Fruit fly (Drosophila melanogaster): ENCODE measurements around the gene ttm2.

Gene ttm2

DNA sequence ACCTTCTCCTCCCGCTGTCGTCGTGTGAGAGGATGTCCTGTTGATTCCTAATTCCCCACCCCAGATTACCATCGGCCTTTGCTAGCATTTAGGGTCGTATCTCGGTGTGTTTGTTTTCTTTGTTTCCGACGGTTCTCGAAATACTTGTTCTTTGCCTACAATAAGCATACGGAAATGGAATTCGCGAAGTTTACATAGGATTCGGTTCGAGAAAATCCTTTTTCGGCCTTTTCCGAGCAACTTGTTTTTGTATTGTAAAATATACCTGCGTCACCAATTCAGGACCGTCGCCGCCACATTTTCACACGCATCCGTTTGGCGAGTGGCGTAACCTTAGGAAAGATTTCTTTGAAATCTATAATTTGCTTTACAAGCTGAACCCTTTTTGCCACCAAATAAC lies 23.5 kb downstream of the ttm2 start:
- TF ChIP-seq pad (GFP tag; optimal IDR thresholded peaks at IDR 0.05) (no peak), toe (GFP tag; optimal IDR thresholded peaks at IDR 0.05) (no peak), CG5204 (GFP tag; optimal IDR thresholded peaks at IDR 0.05) (no peak), cnc (optimal IDR thresholded peaks at IDR 0.05) (no peak), CG33017 (tag; optimal IDR thresholded peaks at IDR 0.05) (no peak), tj (GFP tag; optimal IDR thresholded peaks at IDR 0.05) (no peak), Clk (GFP tag; optimal IDR thresholded peaks at IDR 0.05) (no peak)

DNA sequence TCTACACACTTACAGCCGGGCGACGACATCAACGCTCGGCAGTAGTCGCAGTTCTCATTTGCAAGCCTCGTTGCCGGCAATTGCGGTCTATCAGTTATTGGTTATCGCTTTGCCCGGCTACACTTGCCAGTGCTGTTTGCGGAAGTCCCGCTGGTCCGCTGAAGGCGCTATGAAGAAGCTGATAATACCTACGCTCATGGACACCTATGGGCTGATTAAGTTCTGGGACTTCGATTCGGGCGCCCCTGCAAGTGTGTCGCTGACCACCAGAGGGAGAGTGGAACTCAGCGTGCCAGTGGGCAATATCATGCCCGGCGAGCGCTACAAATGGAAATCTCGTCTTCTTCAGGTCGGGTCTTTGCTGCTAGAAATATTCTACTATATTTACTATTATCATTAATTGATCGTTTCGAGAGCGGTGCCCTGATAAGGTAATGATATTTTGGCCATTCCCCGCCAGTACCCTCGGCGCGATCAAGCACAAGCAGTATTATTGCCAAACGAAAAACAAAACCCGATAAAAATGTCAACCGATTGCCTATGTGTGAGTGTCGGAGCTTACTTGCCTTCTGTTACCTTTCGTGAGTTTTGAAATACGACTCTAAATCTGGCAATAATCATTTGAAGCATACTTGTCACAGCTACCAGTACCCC lies 25.1 kb downstream of the ttm2 start:
- TF ChIP-seq cic (GFP tag; optimal IDR thresholded peaks at IDR 0.05) (peak; percentile 38), cnc (optimal IDR thresholded peaks at IDR 0.05) (no peak), tj (GFP tag; optimal IDR thresholded peaks at IDR 0.05) (no peak), CG12768 (GFP tag; optimal IDR thresholded peaks at IDR 0.05) (no peak)

DNA sequence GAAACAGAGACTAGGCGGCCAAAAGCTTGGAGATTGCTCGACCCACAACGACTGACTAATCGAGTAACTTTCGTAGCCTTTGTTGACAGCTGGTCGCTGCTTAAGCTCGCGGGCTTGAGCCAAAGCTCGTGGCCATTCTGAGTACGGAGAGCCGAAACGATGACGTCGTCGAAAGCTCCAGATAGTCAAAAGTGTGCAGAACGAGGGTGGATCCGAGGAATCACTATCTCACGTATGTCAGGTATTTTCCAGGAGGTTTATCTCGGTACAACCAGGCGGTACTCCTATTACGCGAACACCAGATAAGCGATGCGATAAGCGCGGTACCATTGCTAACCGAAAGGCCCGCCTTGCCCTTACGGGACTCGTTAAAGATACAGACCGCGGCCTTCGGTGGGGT lies 36.7 kb downstream of the ttm2 start:
- TF ChIP-seq CG33017 (tag; optimal IDR thresholded peaks at IDR 0.05) (peak; percentile 23), CG1620 (GFP tag; optimal IDR thresholded peaks at IDR 0.05) (no peak), Clk (GFP tag; optimal IDR thresholded peaks at IDR 0.05) (no peak), cic (GFP tag; optimal IDR thresholded peaks at IDR 0.05) (peak; percentile 82), CG12768 (GFP tag; optimal IDR thresholded peaks at IDR 0.05) (peak; percentile 23), Hr96 (GFP tag; optimal IDR thresholded peaks at IDR 0.05) (no peak), bab1 (GFP tag; optimal IDR thresholded peaks at IDR 0.05) (peak; percentile 20), CG7101 (tag; optimal IDR thresholded peaks at IDR 0.05) (peak; percentile 2)

DNA sequence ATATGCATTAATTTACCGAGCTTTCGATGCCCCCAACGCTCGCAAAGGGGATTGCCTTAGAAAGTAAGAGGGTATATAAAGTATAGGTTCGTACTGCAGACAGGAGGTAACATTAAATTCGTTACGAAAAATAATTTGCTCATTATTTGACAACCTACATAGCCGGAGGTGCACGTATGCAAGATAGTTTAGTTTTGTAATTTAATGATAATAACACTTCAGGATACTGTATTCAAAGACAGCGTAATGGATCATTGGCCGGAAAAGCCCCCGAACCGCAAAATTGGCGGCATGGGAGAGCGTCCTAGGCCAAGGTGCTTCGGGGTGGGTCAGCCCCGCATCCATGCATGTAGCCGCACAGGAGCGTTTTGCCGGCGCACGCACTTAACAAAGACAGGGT lies 37.4 kb downstream of the ttm2 start:
- TF ChIP-seq kay (GFP tag; ENCODE audit: borderline replicate concordance): no peak
- TF ChIP-seq CG7101 (tag; optimal IDR thresholded peaks at IDR 0.05): no peak
- TF ChIP-seq Clk (GFP tag; optimal IDR thresholded peaks at IDR 0.05): no peak

DNA sequence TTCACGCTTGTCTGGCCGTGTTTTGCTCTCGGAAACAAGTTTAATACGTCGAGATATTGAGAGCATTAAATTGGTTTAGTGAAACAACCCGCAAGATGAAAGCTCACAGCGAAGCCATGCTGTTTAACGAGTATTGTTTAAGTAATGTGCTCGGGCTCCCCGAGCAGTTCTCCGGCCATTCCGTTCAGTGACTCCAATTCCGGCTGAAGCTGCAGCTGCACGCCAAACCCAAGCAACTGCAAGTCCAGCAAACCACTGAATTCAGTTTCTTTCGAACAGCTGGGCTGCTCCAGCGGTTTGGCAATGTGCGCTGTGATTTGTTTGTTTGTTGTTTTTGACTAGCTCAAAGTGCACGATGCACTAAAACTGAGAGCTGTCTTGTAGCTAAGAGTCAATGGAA lies 40.2 kb downstream of the ttm2 start:
- no peak for TF ChIP-seq pad (GFP tag; optimal IDR thresholded peaks at IDR 0.05)
- TF ChIP-seq kay (GFP tag; ENCODE audit: borderline replicate concordance): no peak
- no peak for TF ChIP-seq CG1620 (GFP tag; optimal IDR thresholded peaks at IDR 0.05)
- TF ChIP-seq toe (GFP tag; optimal IDR thresholded peaks at IDR 0.05): no peak
- TF ChIP-seq CG7101 (tag; optimal IDR thresholded peaks at IDR 0.05): no peak
- no peak for TF ChIP-seq CG11617 (GFP tag; optimal IDR thresholded peaks at IDR 0.05)

DNA sequence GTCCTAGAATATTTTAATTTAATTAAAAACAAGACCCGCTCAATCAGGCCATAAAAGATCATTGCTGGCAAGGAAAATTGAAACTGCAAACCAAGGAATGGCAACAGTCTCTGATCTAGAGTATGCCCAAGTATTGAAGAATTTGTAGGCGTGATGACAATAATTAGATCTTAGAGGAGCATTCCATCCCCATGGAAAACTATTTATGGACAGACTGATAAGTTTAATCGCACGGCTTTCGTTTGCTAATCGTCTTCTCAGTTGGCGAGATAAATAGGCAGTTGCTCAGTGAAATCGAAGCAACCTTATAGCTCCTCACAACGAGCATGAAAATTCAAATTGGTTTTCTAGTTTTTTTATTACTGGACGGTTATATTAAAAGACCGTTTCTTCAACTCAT lies 41.8 kb downstream of the ttm2 start, which contains the start of gene ddbt:
Gene ddbt (plus strand): TSS at position 301 of the 400 bp plus-strand sequence.
- TF ChIP-seq Clk (GFP tag; optimal IDR thresholded peaks at IDR 0.05) (no peak), Crg-1 (GFP tag; optimal IDR thresholded peaks at IDR 0.05) (no peak), ovo (GFP tag; optimal IDR thresholded peaks at IDR 0.05) (no peak), CG7045 (GFP tag; optimal IDR thresholded peaks at IDR 0.05) (no peak)

DNA sequence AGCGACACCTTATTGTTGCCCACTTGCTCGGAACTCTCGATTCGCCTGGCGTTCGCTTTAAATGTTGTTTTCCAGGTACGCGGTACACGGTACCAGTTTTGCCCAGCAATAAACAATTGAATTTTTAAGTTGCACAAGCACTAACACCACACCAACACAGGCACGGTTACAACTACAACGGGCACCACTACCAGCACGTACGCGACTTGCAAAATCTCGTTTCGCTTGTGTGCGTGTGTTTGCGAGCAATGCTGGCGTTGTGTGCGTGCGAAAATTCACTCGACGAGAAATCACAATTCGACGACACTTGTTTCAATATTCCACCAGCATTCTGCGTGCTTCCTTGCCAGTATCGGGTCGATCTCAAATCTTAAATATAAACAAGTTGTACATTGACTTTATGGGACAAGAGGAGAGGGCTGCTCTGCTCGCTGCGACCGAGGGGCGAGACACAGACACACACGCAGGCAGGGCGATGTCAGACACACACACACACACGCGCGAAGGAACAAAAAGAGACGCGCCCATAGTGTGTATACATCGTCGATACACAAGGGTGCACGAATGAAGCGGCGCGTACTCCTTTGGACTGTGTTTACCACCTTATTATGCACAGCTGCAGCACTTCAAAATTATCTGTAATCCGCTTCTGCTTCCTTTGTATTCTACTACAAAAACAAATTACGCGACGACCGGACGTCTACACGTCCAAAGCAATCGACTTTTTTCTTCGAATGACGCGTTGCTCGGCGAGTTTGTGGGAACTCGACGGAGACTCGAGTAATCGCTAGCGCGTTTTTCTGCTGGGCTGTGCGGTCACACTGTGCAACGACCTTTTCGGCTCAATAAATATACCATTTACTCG lies 44.4 kb downstream of the ttm2 start, which contains the start of gene fwd:
Gene fwd (minus strand): TSS at position 740 of the 865 bp plus-strand sequence.
- TF ChIP-seq Crg-1 (GFP tag; optimal IDR thresholded peaks at IDR 0.05): no peak
- TF ChIP-seq CG11617 (GFP tag; optimal IDR thresholded peaks at IDR 0.05): peak; percentile 57
- TF ChIP-seq Mnt (GFP tag; optimal IDR thresholded peaks at IDR 0.05): no peak
- no peak for TF ChIP-seq cnc (optimal IDR thresholded peaks at IDR 0.05)
- TF ChIP-seq ovo (GFP tag; optimal IDR thresholded peaks at IDR 0.05): peak; percentile 52
- peak; percentile 23 for TF ChIP-seq CG1620 (GFP tag; optimal IDR thresholded peaks at IDR 0.05)
- TF ChIP-seq CG33017 (tag; optimal IDR thresholded peaks at IDR 0.05): peak; percentile 22
- no peak for TF ChIP-seq kay (GFP tag; ENCODE audit: borderline replicate concordance)
- no peak for TF ChIP-seq CG14711 (tag; optimal IDR thresholded peaks at IDR 0.05)
- peak; percentile 70 for TF ChIP-seq bab1 (GFP tag; optimal IDR thresholded peaks at IDR 0.05)
- no peak for TF ChIP-seq CG5204 (GFP tag; optimal IDR thresholded peaks at IDR 0.05)
- no peak for TF ChIP-seq Hr96 (GFP tag; optimal IDR thresholded peaks at IDR 0.05)
- TF ChIP-seq Clk (GFP tag; optimal IDR thresholded peaks at IDR 0.05): no peak
- no peak for TF ChIP-seq CG12768 (GFP tag; optimal IDR thresholded peaks at IDR 0.05)
- TF ChIP-seq pad (GFP tag; optimal IDR thresholded peaks at IDR 0.05): peak; percentile 51
- no peak for TF ChIP-seq CG7045 (GFP tag; optimal IDR thresholded peaks at IDR 0.05)
- TF ChIP-seq CG7101 (tag; optimal IDR thresholded peaks at IDR 0.05): peak; percentile 51
- peak; percentile 47 for TF ChIP-seq cic (GFP tag; optimal IDR thresholded peaks at IDR 0.05)
- TF ChIP-seq toe (GFP tag; optimal IDR thresholded peaks at IDR 0.05): no peak
- peak; percentile 18 for TF ChIP-seq tj (GFP tag; optimal IDR thresholded peaks at IDR 0.05)

Measured in whole organism, adult.